Fruit fly (Drosophila melanogaster) whole organism, wandering third instar larva: ENCODE results near the gene Cpr30B.

ENCODE experiments used
- Abd-B ChIP-seq: fragments of >200 bp; optimal IDR thresholded peaks from 2 replicates; lab custom pipeline; 2017; ENCODE audit warnings: missing biosample characterization, missing genetic modification characterization
- Hr78 ChIP-seq: fragments of >200 bp; optimal IDR thresholded peaks from 2 replicates; lab custom pipeline; 2017; ENCODE audit warnings: missing biosample characterization, missing genetic modification characterization
- Myc ChIP-seq: fragments of >200 bp; optimal IDR thresholded peaks from 2 replicates; lab custom pipeline; 2017
- br ChIP-seq: fragments of 200-800 bp; sonication (Bioruptor generic); optimal IDR thresholded peaks from 2 replicates; lab custom pipeline; 2016; ENCODE audit warnings: missing biosample characterization, missing genetic modification characterization
- fru ChIP-seq: fragments of 200-800 bp; sonication (Bioruptor generic); optimal IDR thresholded peaks from 3 replicates; lab custom pipeline; 2016; ENCODE audit warnings: missing biosample characterization, mild to moderate bottlenecking, missing genetic modification characterization
- h ChIP-seq: fragments of 200-800 bp; sonication (Bioruptor generic); optimal IDR thresholded peaks from 3 replicates; lab custom pipeline; 2016; ENCODE audit warnings: missing biosample characterization, mild to moderate bottlenecking, missing genetic modification characterization
- jim ChIP-seq: fragments of 175-275, 200-325 bp; sonication (Bioruptor generic); optimal IDR thresholded peaks from 2 replicates; lab custom pipeline; 2016; ENCODE audit warnings: missing biosample characterization, mild to moderate bottlenecking, missing genetic modification characterization
- pan ChIP-seq: fragments of >200 bp; optimal IDR thresholded peaks from 2 replicates; lab custom pipeline; 2017
- psq ChIP-seq: fragments of 200-800 bp; sonication (Bioruptor generic); optimal IDR thresholded peaks from 3 replicates; lab custom pipeline; 2017; ENCODE audit warnings: missing biosample characterization, mild to moderate bottlenecking, missing genetic modification characterization, moderate library complexity

DNA sequence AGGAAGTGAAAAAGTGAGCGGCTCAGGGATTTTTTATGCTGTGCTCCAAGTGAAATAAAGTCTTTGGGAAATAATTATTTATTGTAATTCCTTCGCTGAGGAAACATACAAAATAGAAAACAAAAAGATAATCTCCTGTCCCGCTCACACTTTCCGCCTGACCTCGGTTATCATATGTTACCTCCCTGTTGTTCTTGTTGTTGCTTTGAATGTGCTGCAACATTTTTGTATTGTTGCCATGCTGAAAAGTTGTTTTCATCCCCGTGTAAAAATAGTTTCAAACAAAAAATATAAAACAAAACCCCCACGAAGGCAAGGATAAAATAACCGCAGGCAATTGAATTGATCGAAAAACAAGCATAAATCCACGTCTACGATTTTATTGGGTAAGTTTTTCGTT, 46.8 kb upstream of the Cpr30B start:
- TF ChIP-seq Hr78 (GFP tag; lab: Kevin White, UChicago) (no peak), pan (lab: Kevin White, UChicago) (no peak), jim (GFP tag; lab: Kevin White, UChicago) (no peak), Abd-B (GFP tag; lab: Kevin White, UChicago) (no peak), br (GFP tag; lab: Kevin White, UChicago) (no peak), h (no peak), fru (GFP tag; lab: Kevin White, UChicago) (no peak), psq (GFP tag; lab: Kevin White, UChicago) (no peak), Myc (lab: Kevin White, UChicago) (no peak)
